Fruit fly (Drosophila melanogaster): Measurements from ENCODE around the gene CG32022.

CG32022 gene

DNA sequence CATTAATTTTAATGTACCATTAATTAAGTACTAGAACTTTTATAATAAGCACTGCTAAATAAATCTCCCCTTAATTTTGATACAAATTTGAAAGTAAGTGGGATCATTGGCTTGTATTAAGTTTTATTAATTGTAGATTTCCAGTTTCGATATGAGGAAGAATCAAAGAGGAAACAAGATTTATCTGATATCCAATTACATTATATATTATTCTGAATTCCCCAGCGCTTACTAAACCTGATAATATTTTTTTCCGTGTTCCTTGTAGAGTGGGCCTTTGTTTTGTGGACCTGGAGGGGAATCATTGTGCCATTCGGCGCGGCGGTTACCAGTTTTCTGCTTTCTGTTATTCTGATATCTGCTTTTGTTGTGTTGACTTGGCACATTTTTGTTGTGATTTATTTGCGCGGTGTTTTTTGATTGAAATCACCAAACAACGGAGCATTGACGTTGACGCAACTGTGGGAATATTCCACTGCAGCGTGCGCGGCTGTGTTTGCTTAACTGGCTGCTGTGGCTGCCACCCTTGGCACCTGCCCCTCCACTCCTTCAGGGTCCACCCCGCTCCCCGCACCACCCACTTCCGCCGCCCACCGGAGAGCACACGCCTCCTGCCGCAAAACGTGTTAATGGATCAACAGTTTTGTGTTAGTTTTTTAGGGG is 36.5 kb downstream of the CG32022 start (continued):
- TF ChIP-seq Doc3 (GFP tag; IDR thresholded peaks at IDR 0.05; ENCODE audit: partially characterized antibody) = no peak
- TF ChIP-seq lmd (GFP tag; IDR thresholded peaks at IDR 0.05) = no peak
- no peak for TF ChIP-seq salm (tag; optimal IDR thresholded peaks at IDR 0.05)
- no peak for TF ChIP-seq zen (tag; optimal IDR thresholded peaks at IDR 0.05)
- TF ChIP-seq repo (GFP tag; optimal IDR thresholded peaks at IDR 0.05) = no peak
- TF ChIP-seq Sry-δ (GFP tag; optimal IDR thresholded peaks at IDR 0.05) = no peak
- no peak for TF ChIP-seq pho (GFP tag; optimal IDR thresholded peaks at IDR 0.05)
- peak; percentile 1 for TF ChIP-seq CG12071 (GFP tag; optimal IDR thresholded peaks at IDR 0.05)
- TF ChIP-seq CG10274 (GFP tag; optimal IDR thresholded peaks at IDR 0.05) = no peak
- no peak for TF ChIP-seq CG5180 (GFP tag; optimal IDR thresholded peaks at IDR 0.05)
- no peak for TF ChIP-seq tna (GFP tag; IDR thresholded peaks at IDR 0.05; ENCODE audit: partially characterized antibody)
- no peak for TF ChIP-seq CG4404 (GFP tag; IDR thresholded peaks at IDR 0.05)
- no peak for TF ChIP-seq dmrt99B (tag; optimal IDR thresholded peaks at IDR 0.05)
- TF ChIP-seq zen2 (GFP tag; IDR thresholded peaks at IDR 0.05; ENCODE audit: partially characterized antibody) = no peak
- peak; percentile 7 for TF ChIP-seq Hmr (GFP tag; optimal IDR thresholded peaks at IDR 0.05)
- TF ChIP-seq CG9797 (GFP tag; optimal IDR thresholded peaks at IDR 0.05) = no peak
- no peak for TF ChIP-seq CG17802 (tag; optimal IDR thresholded peaks at IDR 0.05)
- no peak for TF ChIP-seq Lpt (GFP tag; optimal IDR thresholded peaks at IDR 0.05)
- peak; percentile 38; the same call in 1 of the 2 replicates for TF ChIP-seq CG14014 (GFP tag; IDR thresholded peaks at IDR 0.05)
- no peak for TF ChIP-seq Poxn (GFP tag; IDR thresholded peaks at IDR 0.05)
- TF ChIP-seq crol (GFP tag; IDR thresholded peaks at IDR 0.05) = peak; percentile 76
- no peak for TF ChIP-seq CG11456 (GFP tag; IDR thresholded peaks at IDR 0.05)
- no peak for TF ChIP-seq Ravus (GFP tag; IDR thresholded peaks at IDR 0.05)
- no peak for TF ChIP-seq CG31441 (GFP tag; IDR thresholded peaks at IDR 0.05)
- no peak for TF ChIP-seq CG12236 (GFP tag; optimal IDR thresholded peaks at IDR 0.05)
- TF ChIP-seq sob (GFP tag; IDR thresholded peaks at IDR 0.05) = no peak
- TF ChIP-seq ham (GFP tag; IDR thresholded peaks at IDR 0.05) = no peak
- TF ChIP-seq CG5953 (GFP tag; IDR thresholded peaks at IDR 0.05) = no peak
- TF ChIP-seq Deaf1 (tag; optimal IDR thresholded peaks at IDR 0.05) = no peak
- no peak for TF ChIP-seq ab (GFP tag; optimal IDR thresholded peaks at IDR 0.05)
- peak; percentile 9; the same call in 1 of the 2 replicates for TF ChIP-seq CG11696 (GFP tag; IDR thresholded peaks at IDR 0.05)
- TF ChIP-seq Atf6 (GFP tag; IDR thresholded peaks at IDR 0.05) = 0 out of 2 replicates have a peak, but pooled peaks have one; percentile 20
- 0 out of 3 replicates have a peak, but pooled peaks have one; percentile 41 for TF ChIP-seq otp (GFP tag; IDR thresholded peaks at IDR 0.05)
- TF ChIP-seq Rfx (GFP tag; IDR thresholded peaks at IDR 0.05) = no peak
- no peak for TF ChIP-seq bab2 (GFP tag; optimal IDR thresholded peaks at IDR 0.05)
- TF ChIP-seq Ets65A (GFP tag) = peak; percentile 24
- no peak for TF ChIP-seq ssp (GFP tag; IDR thresholded peaks at IDR 0.05)
- TF ChIP-seq CG14965 (GFP tag; optimal IDR thresholded peaks at IDR 0.05; ENCODE audit: borderline replicate concordance) = no peak
- no peak for TF ChIP-seq CG7372 (GFP tag; IDR thresholded peaks at IDR 0.05)
- no peak for TF ChIP-seq CG3838 (GFP tag; optimal IDR thresholded peaks at IDR 0.05)
- no peak for TF ChIP-seq emc (GFP tag; optimal IDR thresholded peaks at IDR 0.05)
- no peak for TF ChIP-seq CkIIα-i1 (GFP tag; IDR thresholded peaks at IDR 0.05)
- TF ChIP-seq grau (tag; optimal IDR thresholded peaks at IDR 0.05) = no peak
- no peak for TF ChIP-seq CG11504 (tag; optimal IDR thresholded peaks at IDR 0.05)
- TF ChIP-seq CG10959 (GFP tag; IDR thresholded peaks at IDR 0.05) = no peak
- TF ChIP-seq CG18476 (GFP tag; optimal IDR thresholded peaks at IDR 0.05) = no peak
- no peak for TF ChIP-seq Vsx1 (GFP tag; optimal IDR thresholded peaks at IDR 0.05)
- TF ChIP-seq CG9609 (GFP tag; optimal IDR thresholded peaks at IDR 0.05) = no peak
- no peak for TF ChIP-seq CG3065 (GFP tag; optimal IDR thresholded peaks at IDR 0.05)
- no peak for TF ChIP-seq CG12155 (GFP tag; optimal IDR thresholded peaks at IDR 0.05)
- no peak for TF ChIP-seq CG9932 (GFP tag; IDR thresholded peaks at IDR 0.05)
- TF ChIP-seq CG1792 (GFP tag; optimal IDR thresholded peaks at IDR 0.05) = no peak
